Worm (Caenorhabditis elegans) whole organism, L1 larva: Measurements from ENCODE around the gene mig-10.

ENCODE experiments used
- C16A3.4 ChIP-seq: fragments of 150-350 bp; optimal IDR thresholded peaks from 2 replicates; lab custom pipeline; 2014; ENCODE audit warnings: missing biosample characterization, missing genetic modification characterization
- F16B12.6 ChIP-seq: fragments of 150-350 bp; optimal IDR thresholded peaks from 2 replicates; lab custom pipeline; 2014; ENCODE audit warnings: missing biosample characterization, missing genetic modification characterization
- aha-1 ChIP-seq: fragments of 150-350 bp; optimal IDR thresholded peaks from 2 replicates; lab custom pipeline; 2014; ENCODE audit warnings: missing biosample characterization, missing genetic modification characterization
- alr-1 ChIP-seq: fragments of 200-800 bp; sonication (Bioruptor generic); optimal IDR thresholded peaks from 2 replicates; lab custom pipeline; 2018; ENCODE audit warnings: borderline replicate concordance, mild to moderate bottlenecking, missing genetic modification characterization, missing compliant biosample characterization
- ama-1 ChIP-seq: fragments of 150-350 bp; optimal IDR thresholded peaks from 2 replicates; lab custom pipeline; 2014
- ceh-63 ChIP-seq: fragments of 200-800 bp; sonication (Bioruptor generic); optimal IDR thresholded peaks from 2 replicates; lab custom pipeline; 2018; ENCODE audit warnings: mild to moderate bottlenecking, missing genetic modification characterization, missing compliant biosample characterization
- ceh-8 ChIP-seq: fragments of 200-800 bp; sonication (Bioruptor generic); optimal IDR thresholded peaks from 2 replicates; lab custom pipeline; 2018; ENCODE audit warnings: mild to moderate bottlenecking, missing genetic modification characterization, moderate library complexity, missing compliant biosample characterization
- ceh-90 ChIP-seq: sonication (generic microtip); optimal IDR thresholded peaks from 2 replicates; lab custom pipeline; 2016; ENCODE audit warnings: missing genetic modification characterization, missing compliant biosample characterization
- ces-1 ChIP-seq: fragments of 150-350 bp; optimal IDR thresholded peaks from 2 replicates; lab custom pipeline; 2014; ENCODE audit warnings: missing biosample characterization, missing genetic modification reagents, missing genetic modification characterization
- dsc-1 ChIP-seq: sonication (generic microtip); optimal IDR thresholded peaks from 2 replicates; lab custom pipeline; 2016; ENCODE audit warnings: mild to moderate bottlenecking, missing genetic modification characterization, missing compliant biosample characterization
- efl-1 ChIP-seq, 4 experiments: fragments of 150-350 bp; optimal IDR thresholded peaks in 3 of 4; peaks in 1 of 4; 1 replicate in 1 of 4; 2 replicates in 3 of 4; lab custom pipeline; 2014; ENCODE audit warnings: missing biosample characterization in 2 of 4, missing genetic modification characterization in 2 of 4, missing genetic modification reagents in 2 of 4
- efl-3 ChIP-seq: fragments of 200-800 bp; sonication (Bioruptor generic); optimal IDR thresholded peaks from 2 replicates; lab custom pipeline; 2018; ENCODE audit warnings: mild to moderate bottlenecking, missing genetic modification characterization, missing compliant biosample characterization
- elt-2 ChIP-seq: sonication (generic microtip); optimal IDR thresholded peaks from 2 replicates; lab custom pipeline; 2016; ENCODE audit warnings: missing genetic modification characterization, mild to moderate bottlenecking, inconsistent platforms, missing compliant biosample characterization, missing genetic modification reagents
- elt-3 ChIP-seq, 6 experiments: fragments of 150-350 bp in 1 of 6; sonication (generic microtip); optimal IDR thresholded peaks; 2 replicates each; lab custom pipeline; 2017 to 2018; ENCODE audit warnings: missing biosample characterization in 6 of 6, missing genetic modification characterization in 6 of 6, inconsistent platforms in 1 of 6
- fkh-10 ChIP-seq: sonication (generic microtip); optimal IDR thresholded peaks from 2 replicates; lab custom pipeline; 2017; ENCODE audit warnings: missing biosample characterization, missing genetic modification reagents, missing genetic modification characterization
- fos-1 ChIP-seq: fragments of 150-350 bp; optimal IDR thresholded peaks from 2 replicates; lab custom pipeline; 2014; ENCODE audit warnings: missing biosample characterization, missing genetic modification characterization
- grh-1 ChIP-seq: fragments of 200-800 bp; sonication (Bioruptor generic); IDR thresholded peaks from 2 replicates; pipeline ENCODE4 v1.3.6; 2022; ENCODE audit warnings: missing genetic modification reagents, missing genetic modification characterization, missing compliant biosample characterization
- hlh-17 ChIP-seq: fragments of 200-800 bp; sonication (Bioruptor generic); optimal IDR thresholded peaks from 2 replicates; lab custom pipeline; 2018; ENCODE audit warnings: missing genetic modification characterization, mild to moderate bottlenecking, missing compliant biosample characterization, moderate library complexity, borderline replicate concordance
- hlh-4 ChIP-seq: sonication (generic microtip); optimal IDR thresholded peaks from 2 replicates; lab custom pipeline; 2016; ENCODE audit warnings: mild to moderate bottlenecking, missing genetic modification characterization, missing compliant biosample characterization
- isw-1 ChIP-seq: fragments of 200-800 bp; sonication (Bioruptor generic); IDR thresholded peaks from 2 replicates; pipeline ENCODE4 v1.3.6; 2022; ENCODE audit warnings: missing genetic modification characterization, missing compliant biosample characterization
- jun-1 ChIP-seq: fragments of 150-350 bp; optimal IDR thresholded peaks from 2 replicates; lab custom pipeline; 2014; ENCODE audit warnings: missing biosample characterization, missing genetic modification reagents, missing genetic modification characterization
- lin-13 ChIP-seq: fragments of 150-350 bp; optimal IDR thresholded peaks from 2 replicates; lab custom pipeline; 2014; ENCODE audit warnings: missing biosample characterization, missing genetic modification reagents, missing genetic modification characterization
- lin-14 ChIP-seq: fragments of 200-800 bp; sonication (Bioruptor generic); optimal IDR thresholded peaks from 2 replicates; lab custom pipeline; 2018; ENCODE audit warnings: mild to moderate bottlenecking, missing genetic modification characterization, moderate library complexity, missing compliant biosample characterization
- lin-15B ChIP-seq: fragments of 150-350 bp; sonication (generic microtip); optimal IDR thresholded peaks from 3 replicates; lab custom pipeline; 2014; ENCODE audit warnings: missing biosample characterization, missing genetic modification characterization
- mdl-1 ChIP-seq, 2 experiments: fragments of 150-350 bp; optimal IDR thresholded peaks; 2 replicates each; lab custom pipeline; 2014 to 2017; ENCODE audit warnings: missing biosample characterization in 2 of 2, missing genetic modification characterization in 2 of 2, inconsistent platforms in 1 of 2
- mef-2 ChIP-seq: fragments of 150-350 bp; optimal IDR thresholded peaks from 2 replicates; lab custom pipeline; 2014; ENCODE audit warnings: missing biosample characterization, missing genetic modification characterization
- nhr-12 ChIP-seq: sonication (generic microtip); optimal IDR thresholded peaks from 2 replicates; lab custom pipeline; 2017; ENCODE audit warnings: missing biosample characterization, missing genetic modification characterization
- nhr-19 ChIP-seq: fragments of 200-800 bp; sonication (Bioruptor generic); conservative IDR thresholded peaks from 2 replicates; pipeline ENCODE4 v1.3.6; 2022; ENCODE audit warnings: missing genetic modification characterization, missing compliant biosample characterization
- nhr-237 ChIP-seq: fragments of 150-350 bp; optimal IDR thresholded peaks from 2 replicates; lab custom pipeline; 2014; ENCODE audit warnings: missing biosample characterization, missing genetic modification characterization
- nhr-28 ChIP-seq: fragments of 150-350 bp; optimal IDR thresholded peaks from 2 replicates; lab custom pipeline; 2014; ENCODE audit warnings: missing biosample characterization, missing genetic modification characterization
- nhr-47 ChIP-seq: sonication (generic microtip); optimal IDR thresholded peaks from 2 replicates; lab custom pipeline; 2016; ENCODE audit warnings: mild to moderate bottlenecking, missing genetic modification characterization, moderate library complexity, missing compliant biosample characterization
- nhr-71 ChIP-seq: sonication (generic microtip); optimal IDR thresholded peaks from 2 replicates; lab custom pipeline; 2016; ENCODE audit warnings: mild to moderate bottlenecking, missing genetic modification characterization, moderate library complexity, missing compliant biosample characterization
- nhr-77 ChIP-seq: fragments of 150-350 bp; optimal IDR thresholded peaks from 2 replicates; lab custom pipeline; 2014; ENCODE audit warnings: missing biosample characterization, missing genetic modification characterization
- nhr-90 ChIP-seq: sonication (generic microtip); optimal IDR thresholded peaks from 2 replicates; lab custom pipeline; 2016; ENCODE audit warnings: mild to moderate bottlenecking, missing genetic modification characterization, missing compliant biosample characterization; ENCODE audit not compliant: poor library complexity
- pag-3 ChIP-seq: sonication (generic microtip); optimal IDR thresholded peaks from 2 replicates; lab custom pipeline; 2017; ENCODE audit warnings: missing genetic modification characterization, mild to moderate bottlenecking, missing compliant biosample characterization, antibody characterized with exemption, borderline replicate concordance; ENCODE audit not compliant: insufficient read depth
- rnt-1 ChIP-seq: sonication (generic microtip); optimal IDR thresholded peaks from 2 replicates; lab custom pipeline; 2016; ENCODE audit warnings: mild to moderate bottlenecking, missing genetic modification characterization, moderate library complexity, missing compliant biosample characterization
- snpc-4 ChIP-seq: fragments of 150-350 bp; optimal IDR thresholded peaks from 2 replicates; lab custom pipeline; 2014; ENCODE audit warnings: missing biosample characterization, missing genetic modification characterization
- snu-23 ChIP-seq: sonication (generic microtip); optimal IDR thresholded peaks from 2 replicates; lab custom pipeline; 2016; ENCODE audit warnings: missing genetic modification characterization, missing compliant biosample characterization
- sox-4 ChIP-seq: sonication (generic microtip); optimal IDR thresholded peaks from 2 replicates; lab custom pipeline; 2016; ENCODE audit warnings: missing genetic modification characterization, missing compliant biosample characterization
- sptf-1 ChIP-seq: fragments of 150-350 bp; optimal IDR thresholded peaks from 2 replicates; lab custom pipeline; 2014; ENCODE audit warnings: missing biosample characterization, missing genetic modification characterization
- sup-37 ChIP-seq: fragments of 200-800 bp; sonication (Bioruptor generic); optimal IDR thresholded peaks from 2 replicates; lab custom pipeline; 2018; ENCODE audit warnings: mild to moderate bottlenecking, missing genetic modification characterization, missing compliant biosample characterization
- tbx-2 ChIP-seq: sonication (generic microtip); optimal IDR thresholded peaks from 2 replicates; lab custom pipeline; 2016; ENCODE audit warnings: missing genetic modification characterization, missing compliant biosample characterization
- tlp-1 ChIP-seq: fragments of 150-350 bp; optimal IDR thresholded peaks from 2 replicates; lab custom pipeline; 2014; ENCODE audit warnings: missing biosample characterization, missing genetic modification characterization
- unc-130 ChIP-seq: fragments of 150-350 bp; optimal IDR thresholded peaks from 2 replicates; lab custom pipeline; 2017; ENCODE audit warnings: missing biosample characterization, missing genetic modification characterization, inconsistent platforms
- unc-30 ChIP-seq: sonication (generic microtip); optimal IDR thresholded peaks from 2 replicates; lab custom pipeline; 2017; ENCODE audit warnings: missing biosample characterization, missing genetic modification characterization
- unc-98 ChIP-seq: fragments of 200-800 bp; sonication (Bioruptor generic); IDR thresholded peaks from 2 replicates; pipeline ENCODE4 v1.3.6; 2022; ENCODE audit warnings: missing genetic modification characterization, missing compliant biosample characterization
- vab-15 ChIP-seq: sonication (generic microtip); optimal IDR thresholded peaks from 2 replicates; lab custom pipeline; 2017; ENCODE audit warnings: missing genotype, mild to moderate bottlenecking, missing genetic modification characterization, missing compliant biosample characterization
- xbp-1 ChIP-seq: sonication (generic microtip); optimal IDR thresholded peaks from 2 replicates; lab custom pipeline; 2016; ENCODE audit warnings: missing genetic modification characterization, missing compliant biosample characterization
- zag-1 ChIP-seq: fragments of 150-350 bp; optimal IDR thresholded peaks from 2 replicates; lab custom pipeline; 2014; ENCODE audit warnings: missing biosample characterization, missing genetic modification characterization
- zip-4 ChIP-seq: fragments of 200-800 bp; sonication (Bioruptor generic); optimal IDR thresholded peaks from 2 replicates; lab custom pipeline; 2018; ENCODE audit warnings: mild to moderate bottlenecking, missing genetic modification characterization, moderate library complexity, missing compliant biosample characterization
- ztf-11 ChIP-seq, 2 experiments: sonication (generic microtip); optimal IDR thresholded peaks; 2 replicates each; lab custom pipeline; 2016 to 2017; ENCODE audit warnings: missing genetic modification characterization in 2 of 2, missing biosample characterization in 1 of 2, missing compliant biosample characterization in 1 of 2
- ztf-4 ChIP-seq: fragments of 150-350 bp; optimal IDR thresholded peaks from 2 replicates; lab custom pipeline; 2014; ENCODE audit warnings: missing biosample characterization, missing genetic modification characterization

The mig-10 gene

ce11 chrIII:8307356-8307755, 28.5 kb downstream of the mig-10 start, which contains the start of the genes F10E9.7 and F10E9.5 (continued):
- TF ChIP-seq ztf-11 (tag; optimal IDR thresholded peaks at IDR 0.05; lab: Kevin White, UChicago) (peak in 1 of 2 experiments; percentile 99), mef-2 (tag; lab: Kevin White, UChicago) (no peak), ztf-4 (tag; lab: Kevin White, UChicago) (peak; percentile 67), sptf-1 (tag; lab: Kevin White, UChicago) (no peak), unc-30 (tag; lab: Kevin White, UChicago) (no peak), elt-3 (tag; optimal IDR thresholded peaks at IDR 0.05; lab: Kevin White, UChicago) (peak in 3 of 6 experiments; percentile 24 to 85 (median 26)), mdl-1 (tag; optimal IDR thresholded peaks at IDR 0.05; lab: Kevin White, UChicago) (peak in 1 of 2 experiments; percentile 75), dsc-1 (tag; lab: Kevin White, UChicago) (peak; percentile 97), xbp-1 (peak; percentile 96), pag-3 (peak; percentile 16), aha-1 (peak; percentile 4), nhr-90 (tag; lab: Kevin White, UChicago) (peak; percentile 98), jun-1 (tag; lab: Kevin White, UChicago) (peak; percentile 43), C16A3.4 (peak; percentile 92), snpc-4 (tag; lab: Kevin White, UChicago) (peak; percentile 75), unc-98 (GFP tag; lab: Robert Waterston, UW) (peak; percentile 91), zag-1 (tag; lab: Kevin White, UChicago) (no peak), alr-1 (no peak), grh-1 (GFP tag; lab: Robert Waterston, UW) (no peak; the same call in 1 of the 2 replicates), zip-4 (peak; percentile 83), fkh-10 (GFP tag; lab: Kevin White, UChicago) (no peak), elt-2 (tag; lab: Kevin White, UChicago) (peak; percentile 90), isw-1 (GFP tag; lab: Robert Waterston, UW) (peak; percentile 87), hlh-4 (tag; lab: Kevin White, UChicago) (peak; percentile 85), F16B12.6 (tag; lab: Kevin White, UChicago) (peak; percentile 66), sup-37 (GFP tag; lab: Kevin White, UChicago) (peak; percentile 46), nhr-47 (peak; percentile 96), vab-15 (tag; lab: Kevin White, UChicago) (peak; percentile 82), ces-1 (GFP tag; lab: Kevin White, UChicago) (no peak), efl-1 (optimal IDR thresholded peaks at IDR 0.05; lab: Kevin White, UChicago) (peak; percentile 75 to 90), efl-1 (GFP tag; optimal IDR thresholded peaks at IDR 0.05 in 1 of 2; lab: Kevin White, UChicago) (peak; percentile 90 to 98), hlh-17 (no peak), lin-15B (tag; lab: Kevin White, UChicago) (peak; percentile 94), ceh-90 (tag; lab: Kevin White, UChicago) (peak; percentile 96), nhr-71 (tag; lab: Kevin White, UChicago) (peak; percentile 97), rnt-1 (tag; lab: Kevin White, UChicago) (peak; percentile 99), ceh-8 (GFP tag; lab: Kevin White, UChicago) (peak; percentile 94), tlp-1 (tag; lab: Kevin White, UChicago) (no peak), fos-1 (tag; lab: Kevin White, UChicago) (peak; percentile 39), sox-4 (tag; lab: Kevin White, UChicago) (peak; percentile 97), lin-14 (peak; percentile 97), unc-130 (tag; lab: Kevin White, UChicago) (peak; percentile 99), nhr-28 (tag; lab: Kevin White, UChicago) (no peak), lin-13 (peak; percentile 79), ceh-63 (GFP tag; lab: Kevin White, UChicago) (peak; percentile 79), tbx-2 (tag; lab: Kevin White, UChicago) (peak; percentile 96), efl-3 (peak; percentile 93), nhr-77 (tag; lab: Kevin White, UChicago) (no peak), nhr-19 (peak; percentile 95), ama-1 (lab: Kevin White, UChicago) (no peak), nhr-237 (tag; lab: Kevin White, UChicago) (peak; percentile 20), nhr-12 (no peak), snu-23 (GFP tag; lab: Kevin White, UChicago) (peak; percentile 95)
